Worm (Caenorhabditis elegans) whole organism, L2 larva: ENCODE results near the gene nex-2.

Experiments
- C34F6.9 ChIP-seq: fragments of 150-350 bp; optimal IDR thresholded peaks from 2 replicates; lab custom pipeline; 2014; ENCODE audit warnings: missing biosample characterization, missing genetic modification characterization
- Y55F3AM.14 ChIP-seq: fragments of 200-800 bp; sonication (Bioruptor generic); optimal IDR thresholded peaks from 2 replicates; lab custom pipeline; 2018; ENCODE audit warnings: mild to moderate bottlenecking, missing genetic modification characterization, missing compliant biosample characterization
- alr-1 ChIP-seq: fragments of 150-350 bp; optimal IDR thresholded peaks from 2 replicates; lab custom pipeline; 2014; ENCODE audit warnings: missing biosample characterization, missing genetic modification characterization
- aly-2 ChIP-seq: fragments of 150-350 bp; optimal IDR thresholded peaks from 2 replicates; lab custom pipeline; 2014; ENCODE audit warnings: missing biosample characterization, missing genetic modification characterization
- blmp-1 ChIP-seq: sonication (generic microtip); optimal IDR thresholded peaks from 2 replicates; lab custom pipeline; 2017; ENCODE audit warnings: missing genetic modification characterization, mild to moderate bottlenecking, missing compliant biosample characterization, antibody characterized with exemption, moderate library complexity; ENCODE audit not compliant: insufficient read depth
- ceh-16 ChIP-seq: fragments of 150-350 bp; optimal IDR thresholded peaks from 2 replicates; lab custom pipeline; 2014; ENCODE audit warnings: missing biosample characterization, missing genetic modification characterization
- ceh-82 ChIP-seq: fragments of 150-350 bp; optimal IDR thresholded peaks from 2 replicates; lab custom pipeline; 2014; ENCODE audit warnings: missing biosample characterization, missing genetic modification characterization
- crh-2 ChIP-seq: sonication (generic microtip); optimal IDR thresholded peaks from 2 replicates; lab custom pipeline; 2017; ENCODE audit warnings: missing biosample characterization, missing genetic modification characterization
- dmd-4 ChIP-seq: sonication (generic microtip); optimal IDR thresholded peaks from 2 replicates; lab custom pipeline; 2017; ENCODE audit warnings: missing biosample characterization, missing genetic modification characterization
- egl-27 ChIP-seq: sonication (generic microtip); optimal IDR thresholded peaks from 3 replicates; lab custom pipeline; 2017; ENCODE audit warnings: missing biosample characterization, missing genetic modification reagents, missing genetic modification characterization
- lin-11 ChIP-seq: fragments of 150-350 bp; sonication (generic microtip); optimal IDR thresholded peaks from 2 replicates; lab custom pipeline; 2014; ENCODE audit warnings: missing biosample characterization, missing genetic modification characterization, inconsistent platforms, mixed read lengths
- lin-13 ChIP-seq: fragments of 150-350 bp; optimal IDR thresholded peaks from 2 replicates; lab custom pipeline; 2014; ENCODE audit warnings: missing biosample characterization, missing genetic modification reagents, missing genetic modification characterization
- lin-39 ChIP-seq: fragments of 150-350 bp; optimal IDR thresholded peaks from 2 replicates; lab custom pipeline; 2014; ENCODE audit warnings: missing biosample characterization, missing genetic modification reagents, missing genetic modification characterization
- lsy-2 ChIP-seq, 2 experiments: fragments of 150-350 bp in 1 of 2; sonication (generic microtip) in 1 of 2; optimal IDR thresholded peaks; 2 replicates each; lab custom pipeline; 2014 to 2017; ENCODE audit warnings: missing biosample characterization in 2 of 2, missing genetic modification characterization in 2 of 2
- mab-5 ChIP-seq: fragments of 150-350 bp; optimal IDR thresholded peaks from 2 replicates; lab custom pipeline; 2014; ENCODE audit warnings: missing biosample characterization, missing genetic modification characterization
- mdl-1 ChIP-seq, 2 experiments: fragments of 150-350 bp in 1 of 2; sonication (generic microtip) in 1 of 2; optimal IDR thresholded peaks; 2 replicates each; lab custom pipeline; 2017; ENCODE audit warnings: missing biosample characterization in 2 of 2, missing genetic modification characterization in 2 of 2
- nhr-11 ChIP-seq: fragments of 150-350 bp; optimal IDR thresholded peaks from 2 replicates; lab custom pipeline; 2014; ENCODE audit warnings: missing biosample characterization, missing genetic modification characterization
- nhr-12 ChIP-seq: fragments of 150-350 bp; optimal IDR thresholded peaks from 2 replicates; lab custom pipeline; 2014; ENCODE audit warnings: missing biosample characterization, missing genetic modification characterization
- nhr-129 ChIP-seq: fragments of 150-350 bp; optimal IDR thresholded peaks from 2 replicates; lab custom pipeline; 2014; ENCODE audit warnings: missing biosample characterization, missing genetic modification characterization
- nhr-23 ChIP-seq: fragments of 150-350 bp; optimal IDR thresholded peaks from 2 replicates; lab custom pipeline; 2014; ENCODE audit warnings: missing biosample characterization, missing genetic modification reagents, missing genetic modification characterization
- nhr-237 ChIP-seq: fragments of 150-350 bp; optimal IDR thresholded peaks from 2 replicates; lab custom pipeline; 2014; ENCODE audit warnings: missing biosample characterization, missing genetic modification characterization
- nhr-25 ChIP-seq: fragments of 150-350 bp; sonication (generic microtip); optimal IDR thresholded peaks from 3 replicates; lab custom pipeline; 2014; ENCODE audit warnings: missing biosample characterization, missing genetic modification characterization
- nhr-6 ChIP-seq: fragments of 150-350 bp; optimal IDR thresholded peaks from 2 replicates; lab custom pipeline; 2014; ENCODE audit warnings: missing biosample characterization, missing genetic modification characterization
- nhr-77 ChIP-seq: fragments of 150-350 bp; optimal IDR thresholded peaks from 2 replicates; lab custom pipeline; 2014; ENCODE audit warnings: missing biosample characterization, missing genetic modification characterization
- sem-4 ChIP-seq: fragments of 150-350 bp; optimal IDR thresholded peaks from 2 replicates; lab custom pipeline; 2014; ENCODE audit warnings: missing biosample characterization, missing genetic modification reagents, missing genetic modification characterization
- skn-1 ChIP-seq: sonication (generic microtip); optimal IDR thresholded peaks from 2 replicates; lab custom pipeline; 2017; ENCODE audit warnings: missing biosample characterization, missing genetic modification characterization
- sma-3 ChIP-seq: sonication (generic microtip); optimal IDR thresholded peaks from 2 replicates; lab custom pipeline; 2016; ENCODE audit warnings: missing genetic modification reagents, missing genetic modification characterization, missing compliant biosample characterization
- sma-9 ChIP-seq, 2 experiments: fragments of 150-350 bp in 1 of 2; sonication (generic microtip) in 1 of 2; optimal IDR thresholded peaks; 2 replicates each; lab custom pipeline; 2014 to 2016; ENCODE audit warnings: missing genetic modification characterization in 2 of 2, mild to moderate bottlenecking in 1 of 2, missing biosample characterization in 1 of 2, missing compliant biosample characterization in 1 of 2, missing genetic modification reagents in 1 of 2, moderate library complexity in 1 of 2
- snpc-4 ChIP-seq: fragments of 150-350 bp; optimal IDR thresholded peaks from 2 replicates; lab custom pipeline; 2014; ENCODE audit warnings: missing biosample characterization, missing genetic modification characterization
- unc-39 ChIP-seq: fragments of 150-350 bp; optimal IDR thresholded peaks from 2 replicates; lab custom pipeline; 2014; ENCODE audit warnings: missing biosample characterization, missing genetic modification characterization
- unc-55 ChIP-seq: fragments of 150-350 bp; sonication (generic microtip); optimal IDR thresholded peaks from 3 replicates; lab custom pipeline; 2014; ENCODE audit warnings: missing biosample characterization, missing genetic modification reagents, missing genetic modification characterization
- unc-62 ChIP-seq: fragments of 150-350 bp; optimal IDR thresholded peaks from 2 replicates; lab custom pipeline; 2014; ENCODE audit warnings: missing biosample characterization, missing genetic modification reagents, missing genetic modification characterization
- ztf-1 ChIP-seq: fragments of 200-800 bp; sonication (Bioruptor generic); conservative IDR thresholded peaks from 2 replicates; pipeline ENCODE4 v1.3.6; 2022; ENCODE audit warnings: missing genetic modification characterization, missing compliant biosample characterization
- ztf-11 ChIP-seq: sonication (generic microtip); optimal IDR thresholded peaks from 2 replicates; lab custom pipeline; 2017; ENCODE audit warnings: missing biosample characterization, missing genetic modification characterization

The nex-2 gene

ce11 chrIII:10364656-10365055, 34.4 kb upstream of the nex-2 start, which contains the start of gene tbc-8:
TSS of gene tbc-8 (plus strand) at chrIII:10364956.
- TF ChIP-seq crh-2 = no peak
- TF ChIP-seq blmp-1 (tag; lab: Kevin White, UChicago) = no peak
- no peak for TF ChIP-seq sma-3 (GFP tag; lab: Kevin White, UChicago)
- TF ChIP-seq nhr-25 = no peak
- no peak for TF ChIP-seq mab-5 (tag; lab: Kevin White, UChicago)
- TF ChIP-seq nhr-6 (tag; lab: Kevin White, UChicago) = no peak
- TF ChIP-seq snpc-4 = no peak
- no peak for TF ChIP-seq lin-39 (tag; lab: Kevin White, UChicago)
- TF ChIP-seq unc-62 (GFP tag; lab: Kevin White, UChicago) = no peak
- TF ChIP-seq sem-4 = no peak
- no peak for TF ChIP-seq aly-2 (tag; lab: Kevin White, UChicago)
- no peak for TF ChIP-seq nhr-12 (tag; lab: Kevin White, UChicago)

- TF ChIP-seq lsy-2 (tag; optimal IDR thresholded peaks at IDR 0.05; lab: Kevin White, UChicago) (peak in 1 of 2 experiments; percentile 47), ceh-82 (no peak)
Observed at ce11 chrIII:10362920-10363319, 32.7 kb upstream of the nex-2 start.

- no peak for TF ChIP-seq dmd-4
- no peak for TF ChIP-seq mab-5 (tag; lab: Kevin White, UChicago)
- no peak for TF ChIP-seq nhr-6 (tag; lab: Kevin White, UChicago)
- no peak for TF ChIP-seq nhr-129 (tag; lab: Kevin White, UChicago)
- TF ChIP-seq mdl-1 (tag; optimal IDR thresholded peaks at IDR 0.05; lab: Kevin White, UChicago) = no peak
- TF ChIP-seq ceh-16 (tag; lab: Kevin White, UChicago) = no peak
- TF ChIP-seq blmp-1 (tag; lab: Kevin White, UChicago) = no peak
- TF ChIP-seq nhr-23 = no peak
- no peak for TF ChIP-seq unc-55 (GFP tag; lab: Kevin White, UChicago)
- no peak for TF ChIP-seq unc-39 (tag; lab: Kevin White, UChicago)
- TF ChIP-seq aly-2 (tag; lab: Kevin White, UChicago) = no peak
- TF ChIP-seq ceh-82 = no peak
- no peak for TF ChIP-seq nhr-77
- TF ChIP-seq egl-27 = no peak
- no peak for TF ChIP-seq skn-1
- no peak for TF ChIP-seq lin-13 (GFP tag; lab: Kevin White, UChicago)
- no peak for TF ChIP-seq ztf-1
- no peak for TF ChIP-seq ztf-11 (tag; lab: Kevin White, UChicago)
- no peak for TF ChIP-seq sem-4
- no peak for TF ChIP-seq crh-2
Observed at ce11 chrIII:10361456-10361855, 31.2 kb upstream of the nex-2 start.

ce11 chrIII:10359916-10360315, 29.7 kb upstream of the nex-2 start:
- TF ChIP-seq nhr-237 (tag; lab: Kevin White, UChicago) = no peak
- TF ChIP-seq sma-9 (GFP tag; optimal IDR thresholded peaks at IDR 0.05; lab: Kevin White, UChicago) = no peak
- no peak for TF ChIP-seq sma-9 (tag; optimal IDR thresholded peaks at IDR 0.05; lab: Kevin White, UChicago)
- no peak for TF ChIP-seq lin-11 (tag; lab: Kevin White, UChicago)
- no peak for TF ChIP-seq alr-1 (tag; lab: Kevin White, UChicago)
- TF ChIP-seq nhr-25 = no peak
- TF ChIP-seq skn-1 = no peak
- no peak for TF ChIP-seq Y55F3AM.14 (GFP tag; lab: Kevin White, UChicago)

ce11 chrIII:10358751-10359150, 28.5 kb upstream of the nex-2 start:
- TF ChIP-seq lin-11 (tag; lab: Kevin White, UChicago) (no peak), ztf-1 (no peak), nhr-25 (no peak), sma-3 (GFP tag; lab: Kevin White, UChicago) (no peak), egl-27 (no peak), unc-62 (GFP tag; lab: Kevin White, UChicago) (no peak), nhr-129 (tag; lab: Kevin White, UChicago) (no peak), nhr-11 (tag; lab: Kevin White, UChicago) (no peak), sma-9 (GFP tag; optimal IDR thresholded peaks at IDR 0.05; lab: Kevin White, UChicago) (no peak), sma-9 (tag; optimal IDR thresholded peaks at IDR 0.05; lab: Kevin White, UChicago) (no peak), alr-1 (tag; lab: Kevin White, UChicago) (no peak), Y55F3AM.14 (GFP tag; lab: Kevin White, UChicago) (no peak), crh-2 (peak; percentile 6), nhr-23 (no peak), C34F6.9 (peak; percentile 31), snpc-4 (no peak)
